Worm (Caenorhabditis elegans) whole organism, L3 larva: ENCODE data around the gene K10B4.3.

Experiments
- elt-2 ChIP-seq: sonication (generic microtip); optimal IDR thresholded peaks from 2 replicates; lab custom pipeline; 2016; ENCODE audit warnings: missing genetic modification reagents, mild to moderate bottlenecking, missing genetic modification characterization, missing compliant biosample characterization
- ztf-11 ChIP-seq: fragments of 150-350 bp; optimal IDR thresholded peaks from 2 replicates; lab custom pipeline; 2014; ENCODE audit warnings: missing biosample characterization, missing genetic modification characterization

The K10B4.3 gene

ce11 chrII:65484-65883 lies 55.5 kb downstream of the K10B4.3 start:
- TF ChIP-seq ztf-11 (tag; lab: Kevin White, UChicago) (no peak), elt-2 (tag; lab: Kevin White, UChicago) (peak; percentile 45)
- TF ChIP-seq, all 47 proteins: peak for 1
